Fruit fly (Drosophila melanogaster) whole organism, embryonic: ENCODE data around the gene CG10663.

ENCODE experiments used
- Adf1 ChIP-seq: fragments of 200-800 bp; sonication (Bioruptor generic); IDR thresholded peaks from 2 replicates; pipeline ENCODE4 v1.3.6; 2022; ENCODE audit warnings: missing biosample characterization, missing genetic modification characterization
- C15 ChIP-seq: fragments of 200-800 bp; sonication (Bioruptor generic); IDR thresholded peaks from 3 replicates; pipeline ENCODE4 v1.3.6; 2022; ENCODE audit warnings: missing biosample characterization, missing genetic modification characterization
- CG11695 ChIP-seq: fragments of 200-800 bp; sonication (Bioruptor generic); IDR thresholded peaks from 3 replicates; pipeline ENCODE4 v1.3.6; 2022; ENCODE audit warnings: missing biosample characterization, missing genetic modification characterization
- CG12104 ChIP-seq: fragments of 200-800 bp; sonication (Bioruptor generic); optimal IDR thresholded peaks from 3 replicates; lab custom pipeline; 2016; ENCODE audit warnings: missing biosample characterization, missing genetic modification characterization
- CG12219 ChIP-seq: fragments of 200-800 bp; sonication (Bioruptor generic); optimal IDR thresholded peaks from 3 replicates; lab custom pipeline; 2018; ENCODE audit warnings: missing biosample characterization, mild to moderate bottlenecking, missing genetic modification characterization
- CG15011 ChIP-seq: fragments of 200-800 bp; sonication (Bioruptor generic); optimal IDR thresholded peaks from 3 replicates; lab custom pipeline; 2018; ENCODE audit warnings: missing biosample characterization, mild to moderate bottlenecking, missing genetic modification characterization
- CG15073 ChIP-seq: fragments of 200-800 bp; sonication (Bioruptor generic); optimal IDR thresholded peaks from 2 replicates; lab custom pipeline; 2016; ENCODE audit warnings: missing biosample characterization, missing genetic modification characterization
- CG1602 ChIP-seq: fragments of 200-800 bp; sonication (Bioruptor generic); optimal IDR thresholded peaks from 3 replicates; lab custom pipeline; 2016; ENCODE audit warnings: missing biosample characterization, missing genetic modification characterization
- CG17186 ChIP-seq: fragments of 200-800 bp; sonication (Bioruptor generic); optimal IDR thresholded peaks from 3 replicates; lab custom pipeline; 2017; ENCODE audit warnings: missing biosample characterization, missing genetic modification reagents, missing genetic modification characterization
- CG17829 ChIP-seq: fragments of 200-800 bp; optimal IDR thresholded peaks from 2 replicates; lab custom pipeline; 2019; ENCODE audit warnings: missing biosample characterization, mild to moderate bottlenecking, missing genetic modification characterization, moderate library complexity
- CG18262 ChIP-seq: fragments of 200-800 bp; optimal IDR thresholded peaks from 3 replicates; lab custom pipeline; 2019; ENCODE audit warnings: missing biosample characterization, mild to moderate bottlenecking, missing genetic modification characterization, moderate library complexity
- CG18599 ChIP-seq: fragments of 200-800 bp; sonication (Bioruptor generic); optimal IDR thresholded peaks from 3 replicates; lab custom pipeline; 2017; ENCODE audit warnings: missing biosample characterization, missing genetic modification characterization, mild to moderate bottlenecking, moderate library complexity, missing genetic modification reagents
- CG2199 ChIP-seq: fragments of 200-800 bp; sonication (Bioruptor generic); IDR thresholded peaks from 3 replicates; pipeline ENCODE4 v1.3.6; 2022; ENCODE audit warnings: missing biosample characterization, missing genetic modification characterization
- CG2202 ChIP-seq: fragments of 200-800 bp; sonication (Bioruptor generic); optimal IDR thresholded peaks from 2 replicates; lab custom pipeline; 2018; ENCODE audit warnings: missing biosample characterization, mild to moderate bottlenecking, missing genetic modification characterization
- CG2678 ChIP-seq: fragments of 200-800 bp; sonication (Bioruptor generic); optimal IDR thresholded peaks from 3 replicates; lab custom pipeline; 2019; ENCODE audit warnings: missing biosample characterization, mild to moderate bottlenecking, missing genetic modification characterization, moderate library complexity
- CG2875 ChIP-seq: fragments of 200-800 bp; sonication (Bioruptor generic); optimal IDR thresholded peaks from 2 replicates; lab custom pipeline; 2017; ENCODE audit warnings: missing biosample characterization, mild to moderate bottlenecking, missing genetic modification characterization, missing genetic modification reagents
- CG31441 ChIP-seq: fragments of 200-800 bp; sonication (Bioruptor generic); IDR thresholded peaks from 2 replicates; pipeline ENCODE4 v1.3.6; 2022; ENCODE audit warnings: missing biosample characterization, missing genetic modification characterization
- CG7556 ChIP-seq: fragments of 200-800 bp; sonication (Bioruptor generic); optimal IDR thresholded peaks from 2 replicates; lab custom pipeline; 2017; ENCODE audit warnings: missing biosample characterization, mild to moderate bottlenecking, missing genetic modification characterization
- CoRest ChIP-seq: fragments of 200-800 bp; sonication (Bioruptor generic); optimal IDR thresholded peaks from 3 replicates; lab custom pipeline; 2018; ENCODE audit warnings: missing biosample characterization, mild to moderate bottlenecking, missing genetic modification characterization, moderate library complexity
- Deaf1 ChIP-seq: fragments of 200-800 bp; optimal IDR thresholded peaks from 3 replicates; lab custom pipeline; 2019; ENCODE audit warnings: missing biosample characterization, mild to moderate bottlenecking, missing genetic modification characterization, moderate library complexity
- GATAe ChIP-seq: fragments of 200-800 bp; sonication (Bioruptor generic); conservative IDR thresholded peaks from 2 replicates; pipeline ENCODE4 v1.3.6; 2022; ENCODE audit warnings: missing biosample characterization, missing genetic modification characterization
- MTF-1 ChIP-seq: fragments of 200-800 bp; sonication (Bioruptor generic); optimal IDR thresholded peaks from 2 replicates; lab custom pipeline; 2018; ENCODE audit warnings: missing biosample characterization, mild to moderate bottlenecking, missing genetic modification characterization, borderline replicate concordance
- Med ChIP-seq: fragments of 200-800 bp; sonication (Bioruptor generic); peaks from one replicate; lab custom pipeline; 2016; ENCODE audit warnings: missing biosample characterization, missing genetic modification characterization, mild to moderate bottlenecking, inconsistent platforms, moderate library complexity
- Opbp ChIP-seq: fragments of 200-800 bp; sonication (Bioruptor generic); IDR thresholded peaks from 3 replicates; pipeline ENCODE4 v1.3.6; 2022; ENCODE audit warnings: missing biosample characterization, missing genetic modification characterization; ENCODE audit not compliant: partially characterized antibody
- Trl ChIP-seq, 3 experiments: fragments of >200 bp in 2 of 3; fragments of 200-800 bp in 1 of 3; sonication (Bioruptor generic) in 1 of 3; optimal IDR thresholded peaks; 2 replicates in 1 of 3; 3 replicates in 2 of 3; lab custom pipeline; 2016 to 2017; ENCODE audit warnings: missing biosample characterization in 1 of 3, missing genetic modification characterization in 1 of 3
- amos ChIP-seq: fragments of 200-800 bp; sonication (Bioruptor generic); IDR thresholded peaks from 2 replicates; pipeline ENCODE4 v1.3.6; 2022; ENCODE audit warnings: missing biosample characterization, missing genetic modification characterization; ENCODE audit not compliant: partially characterized antibody
- chm ChIP-seq: fragments of 200-800 bp; sonication (Bioruptor generic); IDR thresholded peaks from 2 replicates; pipeline ENCODE4 v1.3.6; 2022; ENCODE audit warnings: missing biosample characterization, missing genetic modification characterization
- dan ChIP-seq: fragments of 200-800 bp; sonication (Bioruptor generic); IDR thresholded peaks from 2 replicates; pipeline ENCODE4 v1.3.6; 2022; ENCODE audit warnings: missing biosample characterization, missing genetic modification characterization
- dimm ChIP-seq: fragments of 200-800 bp; sonication (Bioruptor generic); IDR thresholded peaks from 2 replicates; pipeline ENCODE4 v1.3.6; 2022; ENCODE audit warnings: missing biosample characterization, missing genetic modification characterization
- dysf ChIP-seq: fragments of 200-800 bp; sonication (Bioruptor generic); IDR thresholded peaks from 3 replicates; pipeline ENCODE4 v1.3.6; 2022; ENCODE audit warnings: missing biosample characterization, missing genetic modification characterization
- esg ChIP-seq: fragments of 200-800 bp; sonication (Bioruptor generic); conservative IDR thresholded peaks from 2 replicates; pipeline ENCODE4 v1.3.6; 2022; ENCODE audit warnings: missing biosample characterization, missing genetic modification characterization
- fru ChIP-seq: fragments of >200 bp; optimal IDR thresholded peaks from 2 replicates; lab custom pipeline; 2017
- gcm ChIP-seq: fragments of 200-800 bp; sonication (Bioruptor generic); optimal IDR thresholded peaks from 2 replicates; lab custom pipeline; 2019; ENCODE audit warnings: missing biosample characterization, mild to moderate bottlenecking, missing genetic modification characterization, moderate library complexity
- gem ChIP-seq: fragments of 200-800 bp; sonication (Bioruptor generic); optimal IDR thresholded peaks from 2 replicates; lab custom pipeline; 2019; ENCODE audit warnings: missing biosample characterization, mild to moderate bottlenecking, missing genetic modification characterization, moderate library complexity
- gt ChIP-seq: fragments of 200-800 bp; sonication (Bioruptor generic); IDR thresholded peaks from 2 replicates; pipeline ENCODE4 v1.3.6; 2022; ENCODE audit warnings: missing biosample characterization, missing genetic modification characterization
- kah ChIP-seq: fragments of 200-800 bp; sonication (Bioruptor generic); optimal IDR thresholded peaks from 2 replicates; lab custom pipeline; 2018; ENCODE audit warnings: missing biosample characterization, mild to moderate bottlenecking, missing genetic modification characterization
- kni ChIP-seq: fragments of 200-800 bp; sonication (Bioruptor generic); optimal IDR thresholded peaks from 3 replicates; lab custom pipeline; 2017; ENCODE audit warnings: mild to moderate bottlenecking, missing biosample characterization, missing genetic modification reagents, missing genetic modification characterization
- lab ChIP-seq: fragments of 200-800 bp; sonication (Bioruptor generic); optimal IDR thresholded peaks from 3 replicates; lab custom pipeline; 2017; ENCODE audit warnings: missing biosample characterization, missing genetic modification characterization, mild to moderate bottlenecking, moderate library complexity, missing genetic modification reagents
- otp ChIP-seq: fragments of 200-800 bp; sonication (Bioruptor generic); IDR thresholded peaks from 3 replicates; pipeline ENCODE4, ENCODE4 v1.3.6; 2022; ENCODE audit warnings: missing biosample characterization, missing genetic modification characterization
- peb ChIP-seq: fragments of 200-800 bp; sonication (Bioruptor generic); IDR thresholded peaks from 2 replicates; pipeline ENCODE4 v1.3.6; 2022; ENCODE audit warnings: missing biosample characterization, missing genetic modification characterization
- prd ChIP-seq, 3 experiments: fragments of >200 bp in 2 of 3; fragments of 200-800 bp in 1 of 3; sonication (Bioruptor generic) in 1 of 3; optimal IDR thresholded peaks in 2 of 3; IDR thresholded peaks in 1 of 3; 2 replicates in 2 of 3; 3 replicates in 1 of 3; pipeline versions ENCODE4 v1.3.6 to Lab custom; 2017 to 2022; ENCODE audit warnings: missing biosample characterization in 1 of 3, missing genetic modification characterization in 1 of 3
- rib ChIP-seq: fragments of 200-800 bp; sonication (Bioruptor generic); IDR thresholded peaks from 2 replicates; pipeline ENCODE4 v1.3.6; 2022; ENCODE audit warnings: missing biosample characterization, missing genetic modification characterization
- twi ChIP-seq: fragments of 200-800 bp; optimal IDR thresholded peaks from 2 replicates; lab custom pipeline; 2019; ENCODE audit warnings: missing biosample characterization, mild to moderate bottlenecking, missing genetic modification characterization, moderate library complexity
- usp ChIP-seq: fragments of >200 bp; optimal IDR thresholded peaks from 2 replicates; lab custom pipeline; 2017; ENCODE audit warnings: missing biosample characterization, missing genetic modification characterization
- vnd ChIP-seq: fragments of 200-800 bp; sonication (Bioruptor generic); IDR thresholded peaks from 3 replicates; pipeline ENCODE4 v1.3.6; 2022; ENCODE audit warnings: missing biosample characterization, missing genetic modification characterization; ENCODE audit not compliant: partially characterized antibody
- z ChIP-seq: fragments of 200-800 bp; sonication (Bioruptor generic); IDR thresholded peaks from 3 replicates; pipeline ENCODE4 v1.3.6; 2022; ENCODE audit warnings: missing biosample characterization, missing genetic modification characterization
- zf30C ChIP-seq: fragments of 200-800 bp; sonication (Bioruptor generic); optimal IDR thresholded peaks from 3 replicates; lab custom pipeline; 2018; ENCODE audit warnings: missing biosample characterization, mild to moderate bottlenecking, missing genetic modification characterization

CG10663 gene

DNA sequence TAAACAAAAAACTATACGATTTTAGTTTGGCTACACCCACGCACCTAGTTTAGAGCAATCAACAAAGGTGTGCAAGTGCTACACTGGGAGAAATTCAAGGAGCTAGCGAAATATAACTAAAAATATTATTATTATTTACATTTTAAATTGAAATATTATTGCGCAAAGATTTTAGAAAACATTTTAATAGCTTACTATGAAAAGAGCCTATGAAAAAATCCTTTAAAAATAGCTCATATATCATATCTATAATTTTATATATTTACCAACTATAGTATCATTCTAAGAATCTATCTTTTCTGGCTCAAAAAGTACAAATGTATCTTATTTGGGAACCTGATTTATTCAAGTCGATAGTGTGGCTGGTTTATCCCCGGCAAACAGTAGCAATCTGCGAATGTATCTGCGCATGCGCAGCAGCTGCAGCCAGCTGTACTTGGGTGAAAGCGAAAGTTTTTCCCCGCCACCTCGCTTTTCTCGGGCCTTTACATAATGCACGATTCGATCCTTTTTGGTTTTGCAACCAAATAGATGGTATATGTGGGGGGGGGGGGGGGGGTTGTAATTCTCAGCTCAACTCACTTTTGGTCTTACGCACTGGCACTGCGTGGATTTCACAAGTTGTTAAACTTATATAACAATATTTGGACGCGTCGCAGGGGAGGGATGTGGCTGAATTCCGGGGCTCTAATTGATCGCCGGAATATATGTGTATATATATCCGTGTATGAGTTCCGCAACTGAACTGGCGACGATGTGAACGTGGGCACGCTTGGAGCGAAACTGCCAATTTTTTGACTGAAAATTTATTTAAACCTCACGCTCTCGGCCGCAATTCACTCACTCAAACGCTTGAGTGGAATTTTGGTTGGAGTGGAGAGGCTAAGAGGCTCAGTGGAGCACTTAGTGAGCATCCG lies 11.9 kb upstream of the CG10663 start, which contains the start of gene CG10657 (continued):
- TF ChIP-seq amos (GFP tag; lab: Robert Waterston, UW) (peak; percentile 24; the same call in 1 of the 2 replicates), z (peak; percentile 96), CG2202 (tag; lab: Kevin White, UChicago) (no peak), MTF-1 (GFP tag; lab: Kevin White, UChicago) (no peak), CG15073 (no peak), C15 (GFP tag; lab: Robert Waterston, UW) (no peak), CG17829 (no peak), fru (no peak), CG2678 (no peak), CG31441 (GFP tag; lab: Robert Waterston, UW) (no peak), Trl (optimal IDR thresholded peaks at IDR 0.05; lab: Kevin White, UChicago) (peak in 1 of 2 experiments; percentile 28), Trl (GFP tag; optimal IDR thresholded peaks at IDR 0.05; lab: Kevin White, UChicago) (no peak), gem (tag; lab: Kevin White, UChicago) (peak; percentile 7), Med (peak; percentile 81), chm (peak; percentile 55; the same call in 1 of the 2 replicates), rib (GFP tag; lab: Robert Waterston, UW) (no peak), CG2875 (GFP tag; lab: Kevin White, UChicago) (no peak), otp (GFP tag; lab: Robert Waterston, UW) (0 out of 3 replicates have a peak, but pooled peaks have one; percentile 21), Opbp (GFP tag; lab: Robert Waterston, UW) (peak; percentile 55; the same call in 1 of the 3 replicates), dan (GFP tag; lab: Robert Waterston, UW) (no peak), CG17186 (GFP tag; lab: Kevin White, UChicago) (no peak)
- TF ChIP-seq, all 482 proteins: peak for 29

DNA sequence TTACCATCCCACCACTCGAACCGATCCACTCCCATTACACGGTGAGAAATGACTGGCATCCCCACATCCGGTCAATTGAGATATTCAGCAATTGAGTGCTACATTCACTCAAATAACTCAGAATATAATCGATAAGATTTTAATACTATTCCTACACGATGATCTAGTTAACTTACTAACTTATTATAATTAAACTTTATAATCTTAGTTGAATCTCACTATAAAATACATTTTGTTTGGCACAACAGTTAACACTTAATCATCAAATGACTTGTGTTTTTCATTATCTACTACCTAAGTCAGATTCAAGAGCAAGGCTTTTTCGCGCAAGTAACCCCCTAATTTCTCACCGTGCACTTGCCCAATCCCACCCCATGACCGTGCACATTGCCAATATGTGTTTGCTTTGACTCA lies 10.5 kb upstream of the CG10663 start:
- TF ChIP-seq gt (GFP tag; lab: Robert Waterston, UW) (no peak), CG12219 (GFP tag; lab: Kevin White, UChicago) (peak; percentile 47), lab (GFP tag; lab: Kevin White, UChicago) (peak; percentile 53), kni (GFP tag; lab: Kevin White, UChicago) (no peak), CG7556 (GFP tag; lab: Kevin White, UChicago) (peak; percentile 56), twi (no peak), CG18262 (tag; lab: Kevin White, UChicago) (peak; percentile 68), gcm (GFP tag; lab: Kevin White, UChicago) (no peak), CG2199 (GFP tag; lab: Robert Waterston, UW) (no peak), Adf1 (no peak), dimm (GFP tag; lab: Robert Waterston, UW) (no peak), usp (GFP tag; lab: Kevin White, UChicago) (no peak), CG11695 (GFP tag; lab: Robert Waterston, UW) (0 out of 3 replicates have a peak, but pooled peaks have one; percentile 27), amos (GFP tag; lab: Robert Waterston, UW) (no peak), dysf (peak; percentile 49; the same call in 1 of the 3 replicates), CG12104 (GFP tag; lab: Kevin White, UChicago) (peak; percentile 7), esg (GFP tag; lab: Robert Waterston, UW) (0 out of 2 replicates have a peak, but pooled peaks have one; percentile 19), prd (optimal IDR thresholded peaks at IDR 0.05; lab: Kevin White, UChicago) (no peak), prd (GFP tag; IDR thresholded peaks at IDR 0.05; lab: Robert Waterston, UW) (peak; percentile 37; the same call in 1 of the 3 replicates), zf30C (GFP tag; lab: Kevin White, UChicago) (peak; percentile 47), CG18599 (GFP tag; lab: Kevin White, UChicago) (peak; percentile 45), GATAe (GFP tag; lab: Robert Waterston, UW) (no peak), vnd (GFP tag; lab: Robert Waterston, UW) (no peak), kah (no peak), peb (GFP tag; lab: Robert Waterston, UW) (no peak), CG15011 (peak; percentile 4), CoRest (tag; lab: Kevin White, UChicago) (peak; percentile 65), Deaf1 (tag; lab: Kevin White, UChicago) (no peak), CG1602 (no peak)
